Fruit fly (Drosophila melanogaster): Measurements from ENCODE around the gene Alp11.

Alp11 gene

DNA sequence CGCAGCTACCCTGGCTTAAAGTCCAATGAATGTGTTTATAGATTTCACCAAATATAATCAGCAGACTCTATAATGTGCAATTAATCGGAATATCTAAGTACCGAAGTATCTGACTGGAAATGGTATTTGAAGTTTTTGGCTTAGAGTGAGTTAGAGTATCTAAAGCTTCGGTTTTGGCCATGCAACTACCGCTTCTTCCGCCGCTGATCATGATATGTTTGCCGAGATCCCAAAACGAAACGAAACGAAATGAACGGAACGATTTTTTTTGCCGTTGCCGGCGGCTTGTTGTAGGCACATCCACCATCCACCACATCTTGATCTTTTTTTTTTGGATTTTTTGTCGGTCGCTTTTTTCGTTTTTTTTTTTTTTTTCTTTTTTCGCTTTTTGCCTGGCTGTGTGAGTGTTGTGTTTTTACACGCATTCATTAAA lies 35.5 kb downstream of the Alp11 start (continued):
- no peak for TF ChIP-seq CG10543 (GFP tag; optimal IDR thresholded peaks at IDR 0.05)
- TF ChIP-seq NFAT (GFP tag; IDR thresholded peaks at IDR 0.05): peak; percentile 84
- TF ChIP-seq CG32767 (GFP tag; IDR thresholded peaks at IDR 0.05): peak; percentile 74
- peak; percentile 86 for TF ChIP-seq CG2678 (tag; optimal IDR thresholded peaks at IDR 0.05)
- TF ChIP-seq Xrp1 (GFP tag; IDR thresholded peaks at IDR 0.05): peak; percentile 85
- TF ChIP-seq CG2129 (GFP tag; IDR thresholded peaks at IDR 0.05; ENCODE audit: partially characterized antibody): no peak
- TF ChIP-seq schlank (tag; optimal IDR thresholded peaks at IDR 0.05): peak; percentile 49
- peak; percentile 58 for TF ChIP-seq en (GFP tag; optimal IDR thresholded peaks at IDR 0.05)
- peak; percentile 84 for TF ChIP-seq nom (GFP tag; optimal IDR thresholded peaks at IDR 0.05)
- peak; percentile 80 for TF ChIP-seq fd96Cb (tag; optimal IDR thresholded peaks at IDR 0.05)
- TF ChIP-seq gsb (GFP tag; IDR thresholded peaks at IDR 0.05): peak; percentile 79
- TF ChIP-seq CG9727 (GFP tag; optimal IDR thresholded peaks at IDR 0.05): peak; percentile 51
- peak; percentile 48 for TF ChIP-seq CG13775 (GFP tag; optimal IDR thresholded peaks at IDR 0.05)
- TF ChIP-seq CG3281 (GFP tag; optimal IDR thresholded peaks at IDR 0.05): peak; percentile 74
- TF ChIP-seq CG18764 (GFP tag; optimal IDR thresholded peaks at IDR 0.05): peak; percentile 66
- TF ChIP-seq nerfin-1 (tag; optimal IDR thresholded peaks at IDR 0.05): peak; percentile 53
- peak; percentile 78 for TF ChIP-seq CG30403 (GFP tag; optimal IDR thresholded peaks at IDR 0.05)
- TF ChIP-seq CG17612 (GFP tag; IDR thresholded peaks at IDR 0.05): peak; percentile 51; the same call in 1 of the 2 replicates
- peak; percentile 42 for TF ChIP-seq CG11398 (GFP tag; optimal IDR thresholded peaks at IDR 0.05)
- peak; percentile 61 for TF ChIP-seq ewg (GFP tag; optimal IDR thresholded peaks at IDR 0.05)
- TF ChIP-seq CG5245 (GFP tag; optimal IDR thresholded peaks at IDR 0.05): peak; percentile 57
- no peak for TF ChIP-seq fd102C (GFP tag; optimal IDR thresholded peaks at IDR 0.05)
- peak; percentile 68 for TF ChIP-seq fd3F (GFP tag; optimal IDR thresholded peaks at IDR 0.05)
- TF ChIP-seq HLH3B (GFP tag; IDR thresholded peaks at IDR 0.05): peak; percentile 93
- TF ChIP-seq CG43689 (GFP tag; IDR thresholded peaks at IDR 0.05): peak; percentile 73
- TF ChIP-seq dpn (GFP tag; optimal IDR thresholded peaks at IDR 0.05): peak; percentile 66 to 79
- no peak for TF ChIP-seq Elba2 (GFP tag; optimal IDR thresholded peaks at IDR 0.05)
- TF ChIP-seq Poxn (GFP tag; IDR thresholded peaks at IDR 0.05): peak; percentile 59
- peak; percentile 76 for TF ChIP-seq B-H1 (GFP tag; IDR thresholded peaks at IDR 0.05)
- peak; percentile 78 for TF ChIP-seq CG2889 (GFP tag; IDR thresholded peaks at IDR 0.05)
- TF ChIP-seq NfI (GFP tag; optimal IDR thresholded peaks at IDR 0.05): peak; percentile 74
- peak; percentile 84 for TF ChIP-seq Optix (GFP tag; IDR thresholded peaks at IDR 0.05)
- TF ChIP-seq CG4282 (GFP tag; optimal IDR thresholded peaks at IDR 0.05): peak; percentile 37
- TF ChIP-seq Hr3 (GFP tag; optimal IDR thresholded peaks at IDR 0.05): peak; percentile 63
- no peak for TF ChIP-seq TFAM (GFP tag; optimal IDR thresholded peaks at IDR 0.05)
- peak; percentile 38 for TF ChIP-seq Vsx1 (GFP tag; optimal IDR thresholded peaks at IDR 0.05)
- no peak for TF ChIP-seq insv (GFP tag; optimal IDR thresholded peaks at IDR 0.05)
- peak; percentile 73 for TF ChIP-seq Fer3 (tag; optimal IDR thresholded peaks at IDR 0.05)
- TF ChIP-seq Dbx (GFP tag; IDR thresholded peaks at IDR 0.05): peak; percentile 89
- TF ChIP-seq CG31224 (GFP tag; IDR thresholded peaks at IDR 0.05): peak; percentile 77
- no peak for TF ChIP-seq dmrt11E (tag; optimal IDR thresholded peaks at IDR 0.05)
- peak; percentile 70 for TF ChIP-seq CG10979 (tag; optimal IDR thresholded peaks at IDR 0.05)
- TF ChIP-seq az2 (GFP tag; optimal IDR thresholded peaks at IDR 0.05): peak; percentile 71
- TF ChIP-seq CG14710 (tag; optimal IDR thresholded peaks at IDR 0.05): peak; percentile 25
- peak; percentile 71; the same call in 1 of the 3 replicates for TF ChIP-seq C15 (GFP tag; IDR thresholded peaks at IDR 0.05)
- TF ChIP-seq chinmo (GFP tag; IDR thresholded peaks at IDR 0.05; ENCODE audit: partially characterized antibody): 0 out of 4 replicates have a peak, but pooled peaks have one; percentile 57
- TF ChIP-seq hth (optimal IDR thresholded peaks at IDR 0.05): no peak
- peak; percentile 77 for TF ChIP-seq CG6272 (GFP tag; IDR thresholded peaks at IDR 0.05)
- peak; percentile 8 for TF ChIP-seq CG3065 (GFP tag; optimal IDR thresholded peaks at IDR 0.05)
- TF ChIP-seq CG6689 (GFP tag; IDR thresholded peaks at IDR 0.05): peak; percentile 81
- peak; percentile 61 for TF ChIP-seq CG8089 (GFP tag; optimal IDR thresholded peaks at IDR 0.05)

Data from whole organism, embryonic.